Fruit fly (Drosophila melanogaster) whole organism, embryonic: ENCODE measurements around the gene CG5937.

ENCODE experiments used
- ATbp ChIP-seq: fragments of 200-800 bp; sonication (Bioruptor generic); optimal IDR thresholded peaks from 2 replicates; lab custom pipeline; 2017; ENCODE audit warnings: missing biosample characterization, mild to moderate bottlenecking, missing genetic modification characterization, missing genetic modification reagents
- CG10654 ChIP-seq: fragments of 200-800 bp; sonication (Bioruptor generic); optimal IDR thresholded peaks from 2 replicates; lab custom pipeline; 2016; ENCODE audit warnings: missing biosample characterization, missing genetic modification characterization
- CG10979 ChIP-seq: fragments of 200-800 bp; sonication (Bioruptor generic); optimal IDR thresholded peaks from 2 replicates; lab custom pipeline; 2018; ENCODE audit warnings: missing biosample characterization, mild to moderate bottlenecking, missing genetic modification characterization, moderate library complexity
- CG11456 ChIP-seq: fragments of 200-800 bp; sonication (Bioruptor generic); IDR thresholded peaks from 3 replicates; pipeline ENCODE4 v1.3.6; 2022; ENCODE audit warnings: missing biosample characterization, missing genetic modification characterization
- CG11504 ChIP-seq: fragments of 200-800 bp; sonication (Bioruptor generic); optimal IDR thresholded peaks from 3 replicates; lab custom pipeline; 2019; ENCODE audit warnings: missing biosample characterization, mild to moderate bottlenecking, missing genetic modification characterization, moderate library complexity
- CG11695 ChIP-seq: fragments of 200-800 bp; sonication (Bioruptor generic); IDR thresholded peaks from 3 replicates; pipeline ENCODE4 v1.3.6; 2022; ENCODE audit warnings: missing biosample characterization, missing genetic modification characterization
- CG12071 ChIP-seq: fragments of 200-800 bp; sonication (Bioruptor generic); optimal IDR thresholded peaks from 3 replicates; lab custom pipeline; 2018; ENCODE audit warnings: missing biosample characterization, mild to moderate bottlenecking, missing genetic modification characterization
- CG13894 ChIP-seq: fragments of 200-800 bp; sonication (Bioruptor generic); optimal IDR thresholded peaks from 3 replicates; lab custom pipeline; 2018; ENCODE audit warnings: missing biosample characterization, mild to moderate bottlenecking, missing genetic modification characterization, moderate library complexity
- CG1647 ChIP-seq: fragments of 200-800 bp; sonication (Bioruptor generic); optimal IDR thresholded peaks from 3 replicates; lab custom pipeline; 2016; ENCODE audit warnings: missing biosample characterization, missing genetic modification characterization
- CG16813 ChIP-seq: fragments of 200-800 bp; sonication (Bioruptor generic); IDR thresholded peaks from 3 replicates; pipeline ENCODE4 v1.3.6; 2022; ENCODE audit warnings: missing biosample characterization, missing genetic modification characterization; ENCODE audit not compliant: partially characterized antibody
- CG17802 ChIP-seq: fragments of 200-800 bp; sonication (Bioruptor generic); optimal IDR thresholded peaks from 2 replicates; lab custom pipeline; 2018; ENCODE audit warnings: missing biosample characterization, mild to moderate bottlenecking, missing genetic modification characterization, moderate library complexity
- CG30020 ChIP-seq: fragments of 200-800 bp; optimal IDR thresholded peaks from 2 replicates; lab custom pipeline; 2019; ENCODE audit warnings: missing biosample characterization, mild to moderate bottlenecking, missing genetic modification characterization, moderate library complexity
- CG4730 ChIP-seq: fragments of 200-800 bp; sonication (Bioruptor generic); IDR thresholded peaks from 2 replicates; pipeline ENCODE4 v1.3.6; 2022; ENCODE audit warnings: missing biosample characterization, missing genetic modification characterization
- CG6654 ChIP-seq: fragments of 200-800 bp; sonication (Bioruptor generic); optimal IDR thresholded peaks from 2 replicates; lab custom pipeline; 2017; ENCODE audit warnings: missing biosample characterization, mild to moderate bottlenecking, missing genetic modification characterization
- CG6683 ChIP-seq: fragments of 200-800 bp; sonication (Bioruptor generic); optimal IDR thresholded peaks from 2 replicates; lab custom pipeline; 2017; ENCODE audit warnings: missing biosample characterization, mild to moderate bottlenecking, missing genetic modification characterization, missing genetic modification reagents
- CG7745 ChIP-seq: fragments of 200-800 bp; sonication (Bioruptor generic); optimal IDR thresholded peaks from 2 replicates; lab custom pipeline; 2018; ENCODE audit warnings: missing biosample characterization, mild to moderate bottlenecking, missing genetic modification characterization, moderate library complexity
- CG7786 ChIP-seq: fragments of 200-800 bp; sonication (Bioruptor generic); optimal IDR thresholded peaks from 2 replicates; lab custom pipeline; 2016; ENCODE audit warnings: missing biosample characterization, missing genetic modification characterization
- CG7963 ChIP-seq: fragments of 200-800 bp; sonication (Bioruptor generic); IDR thresholded peaks from 3 replicates; pipeline ENCODE4 v1.3.6; 2022; ENCODE audit warnings: missing biosample characterization, missing genetic modification characterization; ENCODE audit not compliant: partially characterized antibody
- CG7987 ChIP-seq: fragments of 200-800 bp; sonication (Bioruptor generic); optimal IDR thresholded peaks from 2 replicates; lab custom pipeline; 2018; ENCODE audit warnings: missing biosample characterization, mild to moderate bottlenecking, missing genetic modification characterization, moderate library complexity
- CG9215 ChIP-seq: fragments of 200-800 bp; sonication (Bioruptor generic); IDR thresholded peaks from 2 replicates; pipeline ENCODE4 v1.3.6; 2022; ENCODE audit warnings: missing biosample characterization, missing genetic modification characterization
- CG9727 ChIP-seq: fragments of 200-800 bp; sonication (Bioruptor generic); optimal IDR thresholded peaks from 3 replicates; lab custom pipeline; 2017; ENCODE audit warnings: missing biosample characterization, mild to moderate bottlenecking, missing genetic modification characterization
- CkIIα-i1 ChIP-seq: fragments of 200-800 bp; sonication (Bioruptor generic); IDR thresholded peaks from 2 replicates; pipeline ENCODE4 v1.3.6; 2022; ENCODE audit warnings: missing biosample characterization, missing genetic modification characterization
- Dip2 ChIP-seq: fragments of 200-800 bp; sonication (Bioruptor generic); IDR thresholded peaks from 2 replicates; pipeline ENCODE4 v1.3.6; 2022; ENCODE audit warnings: missing biosample characterization, missing genetic modification characterization
- Drgx ChIP-seq: fragments of 200-800 bp; sonication (Bioruptor generic); IDR thresholded peaks from 2 replicates; pipeline ENCODE4 v1.3.6; 2022; ENCODE audit warnings: missing biosample characterization, missing genetic modification characterization
- Ets97D ChIP-seq: fragments of 200-800 bp; sonication (Bioruptor generic); optimal IDR thresholded peaks from 3 replicates; lab custom pipeline; 2016; ENCODE audit warnings: missing biosample characterization, missing genetic modification characterization
- Gsc ChIP-seq: fragments of 200-800 bp; sonication (Bioruptor generic); IDR thresholded peaks from 2 replicates; pipeline ENCODE4 v1.3.6; 2022; ENCODE audit warnings: missing biosample characterization, missing genetic modification characterization
- HLH3B ChIP-seq: fragments of 200-800 bp; sonication (Bioruptor generic); IDR thresholded peaks from 2 replicates; pipeline ENCODE4 v1.3.6; 2022; ENCODE audit warnings: missing biosample characterization, missing genetic modification characterization
- HLHmδ ChIP-seq: fragments of 200-800 bp; sonication (Bioruptor generic); optimal IDR thresholded peaks from 2 replicates; lab custom pipeline; 2018; ENCODE audit warnings: missing biosample characterization, mild to moderate bottlenecking, missing genetic modification characterization, moderate library complexity
- Mad ChIP-seq: fragments of 200-800 bp; sonication (Bioruptor generic); optimal IDR thresholded peaks from 2 replicates; lab custom pipeline; 2016; ENCODE audit warnings: missing biosample characterization, missing genetic modification characterization
- Mes4 ChIP-seq: fragments of 200-800 bp; sonication (Bioruptor generic); optimal IDR thresholded peaks from 2 replicates; lab custom pipeline; 2016; ENCODE audit warnings: missing biosample characterization, missing genetic modification characterization
- Oli ChIP-seq: fragments of 200-800 bp; sonication (Bioruptor generic); optimal IDR thresholded peaks from 2 replicates; lab custom pipeline; 2018; ENCODE audit warnings: missing biosample characterization, mild to moderate bottlenecking, missing genetic modification characterization, moderate library complexity
- Rx ChIP-seq: fragments of 200-800 bp; sonication (Bioruptor generic); IDR thresholded peaks from 2 replicates; pipeline ENCODE4 v1.3.6; 2022; ENCODE audit warnings: missing biosample characterization, missing genetic modification characterization
- aop ChIP-seq: fragments of 200-800 bp; sonication (Bioruptor generic); IDR thresholded peaks from 2 replicates; pipeline ENCODE4 v1.3.6; 2022; ENCODE audit warnings: missing biosample characterization, missing genetic modification characterization
- dati ChIP-seq: fragments of 200-800 bp; sonication (Bioruptor generic); IDR thresholded peaks from 2 replicates; pipeline ENCODE4 v1.3.6; 2022; ENCODE audit warnings: missing biosample characterization, missing genetic modification characterization
- dmrt99B ChIP-seq: fragments of 200-800 bp; sonication (Bioruptor generic); optimal IDR thresholded peaks from 2 replicates; lab custom pipeline; 2018; ENCODE audit warnings: missing biosample characterization, mild to moderate bottlenecking, missing genetic modification characterization, moderate library complexity
- emc ChIP-seq: fragments of 200-800 bp; sonication (Bioruptor generic); optimal IDR thresholded peaks from 2 replicates; lab custom pipeline; 2016; ENCODE audit warnings: missing biosample characterization, missing genetic modification characterization
- fd102C ChIP-seq: fragments of 200-800 bp; sonication (Bioruptor generic); optimal IDR thresholded peaks from 2 replicates; lab custom pipeline; 2018; ENCODE audit warnings: missing biosample characterization, mild to moderate bottlenecking, missing genetic modification characterization, moderate library complexity
- gcm ChIP-seq: fragments of 200-800 bp; sonication (Bioruptor generic); optimal IDR thresholded peaks from 2 replicates; lab custom pipeline; 2019; ENCODE audit warnings: missing biosample characterization, mild to moderate bottlenecking, missing genetic modification characterization, moderate library complexity
- ind ChIP-seq: fragments of 200-800 bp; sonication (Bioruptor generic); optimal IDR thresholded peaks from 3 replicates; lab custom pipeline; 2016; ENCODE audit warnings: missing biosample characterization, missing genetic modification characterization
- nau ChIP-seq: fragments of 200-800 bp; sonication (Bioruptor generic); optimal IDR thresholded peaks from 3 replicates; lab custom pipeline; 2017; ENCODE audit warnings: missing biosample characterization, mild to moderate bottlenecking, missing genetic modification characterization, missing genetic modification reagents
- repo ChIP-seq: fragments of 200-800 bp; sonication (Bioruptor generic); optimal IDR thresholded peaks from 2 replicates; lab custom pipeline; 2016; ENCODE audit warnings: missing biosample characterization, missing genetic modification characterization
- salm ChIP-seq: fragments of 200-800 bp; sonication (Bioruptor generic); optimal IDR thresholded peaks from 2 replicates; lab custom pipeline; 2018; ENCODE audit warnings: missing biosample characterization, mild to moderate bottlenecking, missing genetic modification characterization
- sc ChIP-seq, 3 experiments: fragments of >200 bp in 2 of 3; fragments of 200-800 bp in 1 of 3; sonication (Bioruptor generic) in 1 of 3; optimal IDR thresholded peaks; 2 replicates in 2 of 3; 3 replicates in 1 of 3; lab custom pipeline; 2017; ENCODE audit warnings: mild to moderate bottlenecking in 1 of 3, missing biosample characterization in 1 of 3, missing genetic modification characterization in 1 of 3, missing genetic modification reagents in 1 of 3
- shn ChIP-seq: fragments of 200-800 bp; sonication (Bioruptor generic); optimal IDR thresholded peaks from 3 replicates; lab custom pipeline; 2016; ENCODE audit warnings: missing biosample characterization, missing genetic modification characterization
- slou ChIP-seq: fragments of 200-800 bp; sonication (Bioruptor generic); optimal IDR thresholded peaks from 3 replicates; lab custom pipeline; 2016; ENCODE audit warnings: missing biosample characterization, missing genetic modification characterization
- slp2 ChIP-seq: fragments of 200-800 bp; sonication (Bioruptor generic); optimal IDR thresholded peaks from 2 replicates; lab custom pipeline; 2016; ENCODE audit warnings: missing biosample characterization, missing genetic modification characterization
- sob ChIP-seq: fragments of 200-800 bp; sonication (Bioruptor generic); IDR thresholded peaks from 2 replicates; pipeline ENCODE4 v1.3.6; 2022; ENCODE audit warnings: missing biosample characterization, missing genetic modification characterization
- sqz ChIP-seq: fragments of 200-800 bp; sonication (Bioruptor generic); optimal IDR thresholded peaks from 3 replicates; lab custom pipeline; 2018; ENCODE audit warnings: missing biosample characterization, mild to moderate bottlenecking, missing genetic modification characterization
- sr ChIP-seq: fragments of 200-800 bp; sonication (Bioruptor generic); IDR thresholded peaks from 3 replicates; pipeline ENCODE4 v1.3.6; 2022; ENCODE audit warnings: missing biosample characterization, missing genetic modification characterization
- zf30C ChIP-seq: fragments of 200-800 bp; sonication (Bioruptor generic); optimal IDR thresholded peaks from 3 replicates; lab custom pipeline; 2018; ENCODE audit warnings: missing biosample characterization, mild to moderate bottlenecking, missing genetic modification characterization

Gene CG5937

DNA sequence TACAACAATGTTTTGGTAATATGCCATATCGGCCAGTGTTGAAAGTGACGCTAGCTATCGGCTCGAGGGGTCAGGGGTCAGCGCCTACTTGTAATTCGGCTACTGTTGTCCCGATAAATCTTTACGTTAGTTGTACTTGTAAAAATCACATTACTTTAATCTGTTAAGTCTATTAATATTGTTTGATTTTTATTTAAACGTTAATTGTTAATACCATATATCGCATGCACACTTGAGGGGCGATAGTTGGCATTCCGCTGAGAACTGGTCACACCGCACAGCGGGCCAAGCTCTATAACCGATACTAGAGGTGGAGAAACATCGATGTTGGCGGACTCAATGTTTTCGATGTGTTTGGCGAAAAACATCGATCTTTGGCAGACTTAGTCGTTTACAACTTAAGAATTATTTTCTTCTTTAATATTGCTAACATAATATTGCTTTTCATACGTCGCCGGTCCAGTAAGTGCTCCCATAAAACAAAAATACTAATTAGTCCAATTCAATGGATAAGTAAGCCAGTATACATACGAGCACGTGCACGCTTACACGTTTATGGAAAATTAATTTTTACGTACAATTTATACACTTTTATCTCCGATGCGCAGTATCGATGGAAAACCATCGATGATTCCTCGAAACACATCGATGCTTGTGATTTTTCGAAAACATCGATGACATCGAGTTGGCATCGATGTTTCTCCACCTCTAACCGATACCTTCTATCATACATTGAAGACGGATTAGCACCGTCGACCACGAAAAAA is 2.4 kb upstream of the CG5937 start, which contains the start of the genes rux and MCTS1 (continued):
- TF ChIP-seq CG11504 (tag; lab: Kevin White, UChicago) (peak; percentile 44), aop (GFP tag; lab: Robert Waterston, UW) (no peak), shn (GFP tag; lab: Kevin White, UChicago) (no peak), slp2 (GFP tag; lab: Kevin White, UChicago) (peak; percentile 20), Rx (GFP tag; lab: Robert Waterston, UW) (no peak), Drgx (GFP tag; lab: Robert Waterston, UW) (no peak), Dip2 (GFP tag; lab: Robert Waterston, UW) (no peak), gcm (GFP tag; lab: Kevin White, UChicago) (no peak), CG1647 (no peak), CG7745 (no peak), CG30020 (tag; lab: Kevin White, UChicago) (peak; percentile 17), emc (GFP tag; lab: Kevin White, UChicago) (no peak), slou (GFP tag; lab: Kevin White, UChicago) (no peak), Gsc (GFP tag; lab: Robert Waterston, UW) (no peak), sqz (GFP tag; lab: Kevin White, UChicago) (no peak), dmrt99B (no peak), HLHmδ (no peak), CG17802 (tag; lab: Kevin White, UChicago) (no peak), Oli (tag; lab: Kevin White, UChicago) (peak; percentile 6), CG11456 (GFP tag; lab: Robert Waterston, UW) (peak; percentile 74; the same call in 2 of the 3 replicates), CkIIα-i1 (GFP tag; lab: Robert Waterston, UW) (no peak), zf30C (GFP tag; lab: Kevin White, UChicago) (no peak), repo (GFP tag; lab: Kevin White, UChicago) (no peak), CG7987 (GFP tag; lab: Kevin White, UChicago) (no peak), CG10979 (no peak), CG4730 (GFP tag; lab: Robert Waterston, UW) (no peak), CG16813 (GFP tag; lab: Robert Waterston, UW) (peak; percentile 97), Mad (no peak), sob (peak; percentile 51; the same call in 1 of the 2 replicates), sr (GFP tag; lab: Robert Waterston, UW) (no peak), CG7963 (GFP tag; lab: Robert Waterston, UW) (peak; percentile 89), fd102C (GFP tag; lab: Kevin White, UChicago) (no peak), Ets97D (peak; percentile 56), salm (tag; lab: Kevin White, UChicago) (no peak), sc (optimal IDR thresholded peaks at IDR 0.05; lab: Kevin White, UChicago) (no peak), sc (GFP tag; optimal IDR thresholded peaks at IDR 0.05; lab: Kevin White, UChicago) (no peak), CG9215 (peak; percentile 40), CG12071 (GFP tag; lab: Kevin White, UChicago) (no peak), CG10654 (GFP tag; lab: Kevin White, UChicago) (no peak), CG13894 (no peak), ind (GFP tag; lab: Kevin White, UChicago) (peak; percentile 43), dati (GFP tag; lab: Robert Waterston, UW) (no peak), Mes4 (GFP tag; lab: Kevin White, UChicago) (no peak), CG6683 (GFP tag; lab: Kevin White, UChicago) (no peak), CG7786 (GFP tag; lab: Kevin White, UChicago) (peak; percentile 23), HLH3B (GFP tag; lab: Robert Waterston, UW) (no peak), CG11695 (no peak), CG6654 (GFP tag; lab: Kevin White, UChicago) (no peak), CG9727 (GFP tag; lab: Kevin White, UChicago) (peak; percentile 45), nau (GFP tag; lab: Kevin White, UChicago) (no peak), ATbp (no peak)
